Worm (Caenorhabditis elegans): ENCODE measurements around the gene mutd-1.

Gene mutd-1

DNA sequence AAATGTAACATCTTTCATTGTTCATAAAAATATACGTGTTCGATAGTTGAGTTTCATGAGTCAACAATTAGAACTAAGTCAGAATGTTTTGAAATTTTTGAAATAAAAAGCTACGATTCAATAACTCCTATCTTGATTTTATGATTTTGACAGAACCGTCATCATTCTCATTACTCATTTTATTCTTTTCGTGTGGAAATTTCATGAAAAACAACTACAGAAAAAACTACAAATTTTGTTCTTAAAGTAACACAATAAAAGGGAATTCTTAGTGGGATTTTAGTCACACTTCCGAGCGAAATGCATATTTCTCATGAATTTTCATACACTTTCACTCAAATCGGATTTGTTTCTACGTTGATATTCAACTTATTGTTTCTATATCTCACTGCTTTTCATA, 43.0 kb upstream of the mutd-1 start, which contains the start of gene str-44:
Gene str-44, plus strand, starts transcription at position 301 of the 400 bp plus-strand sequence.
- TF ChIP-seq zag-1 (tag; optimal IDR thresholded peaks at IDR 0.05), result no peak
- no peak for TF ChIP-seq sma-9 (GFP tag; optimal IDR thresholded peaks at IDR 0.05)
- no peak for TF ChIP-seq sma-9 (tag; optimal IDR thresholded peaks at IDR 0.05)
- TF ChIP-seq nhr-21 (tag; optimal IDR thresholded peaks at IDR 0.05), result no peak
- no peak for TF ChIP-seq ceh-16 (tag; optimal IDR thresholded peaks at IDR 0.05)
- TF ChIP-seq lin-39 (tag; optimal IDR thresholded peaks at IDR 0.05), result no peak
- no peak for TF ChIP-seq nhr-11 (tag; optimal IDR thresholded peaks at IDR 0.05)
- no peak for TF ChIP-seq ztf-1 (GFP tag; conservative IDR thresholded peaks at IDR 0.05)
- TF ChIP-seq lin-13 (GFP tag; optimal IDR thresholded peaks at IDR 0.05), result no peak
- no peak for TF ChIP-seq mdl-1 (tag; optimal IDR thresholded peaks at IDR 0.05)
- TF ChIP-seq R02D3.7 (tag; optimal IDR thresholded peaks at IDR 0.05), result no peak
- TF ChIP-seq nhr-237 (tag; optimal IDR thresholded peaks at IDR 0.05), result no peak

DNA sequence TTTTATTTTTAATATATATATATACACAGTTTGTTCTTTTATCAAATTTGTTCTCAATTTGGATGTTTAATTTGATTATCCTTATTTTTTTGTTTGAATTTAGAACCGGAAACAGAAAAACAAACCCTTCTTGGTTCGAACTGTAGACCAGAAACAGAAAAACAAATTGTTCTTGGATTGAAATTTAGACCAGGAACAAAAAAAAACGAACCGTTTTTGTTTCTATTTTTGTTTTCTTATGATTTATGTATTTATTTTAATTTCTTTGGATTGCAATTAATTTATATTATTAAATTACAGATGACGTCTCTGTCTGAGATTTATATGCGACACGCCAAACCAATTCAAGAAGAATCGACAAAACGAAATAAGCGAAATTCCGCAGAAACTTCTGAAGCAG, 41.5 kb upstream of the mutd-1 start, which contains the start of gene C42D4.19:
Gene C42D4.19, plus strand, starts transcription at position 301 of the 400 bp plus-strand sequence.
- TF ChIP-seq unc-39 (tag; optimal IDR thresholded peaks at IDR 0.05) (no peak), lsy-2 (tag; optimal IDR thresholded peaks at IDR 0.05) (no peak), sem-4 (tag; optimal IDR thresholded peaks at IDR 0.05) (no peak), unc-55 (GFP tag; optimal IDR thresholded peaks at IDR 0.05) (no peak), skn-1 (tag; optimal IDR thresholded peaks at IDR 0.05) (no peak), sma-3 (GFP tag; optimal IDR thresholded peaks at IDR 0.05) (no peak), nhr-6 (tag; optimal IDR thresholded peaks at IDR 0.05) (no peak)

DNA sequence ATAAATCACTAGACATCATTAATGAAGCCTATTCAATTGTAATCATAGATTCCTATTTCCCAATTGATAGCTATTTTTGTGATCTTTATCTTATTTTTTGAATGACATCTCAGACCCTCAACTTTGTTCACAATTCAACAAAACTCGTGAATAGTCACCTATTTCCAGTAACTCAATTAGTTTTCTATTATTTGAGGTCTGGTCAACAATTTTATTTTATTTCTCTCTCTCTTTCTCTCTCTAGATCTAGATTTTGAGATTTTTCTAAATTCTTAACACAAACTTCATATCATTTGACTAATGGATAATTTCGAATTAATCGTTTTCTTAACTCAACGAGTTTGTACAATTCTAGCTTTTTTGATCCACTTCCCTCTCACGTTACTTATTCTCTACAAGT, 39.6 kb upstream of the mutd-1 start, which contains the start of gene str-1:
Gene str-1, plus strand, starts transcription at position 301 of the 400 bp plus-strand sequence.
- no peak for TF ChIP-seq aly-2 (tag; optimal IDR thresholded peaks at IDR 0.05)
- TF ChIP-seq R02D3.7 (tag; optimal IDR thresholded peaks at IDR 0.05), result no peak
- TF ChIP-seq nhr-237 (tag; optimal IDR thresholded peaks at IDR 0.05), result no peak
- TF ChIP-seq ama-1 (optimal IDR thresholded peaks at IDR 0.05), result no peak
- TF ChIP-seq F13H6.1 (tag; optimal IDR thresholded peaks at IDR 0.05), result no peak
- TF ChIP-seq sem-4 (tag; optimal IDR thresholded peaks at IDR 0.05), result no peak
- no peak for TF ChIP-seq gmeb-1 (tag; optimal IDR thresholded peaks at IDR 0.05)
- TF ChIP-seq dmd-4 (tag; optimal IDR thresholded peaks at IDR 0.05), result no peak
- no peak for TF ChIP-seq lin-11 (tag; optimal IDR thresholded peaks at IDR 0.05)
- no peak for TF ChIP-seq lin-39 (tag; optimal IDR thresholded peaks at IDR 0.05)
- TF ChIP-seq Y55F3AM.14 (GFP tag; optimal IDR thresholded peaks at IDR 0.05), result no peak
- TF ChIP-seq nhr-25 (tag; optimal IDR thresholded peaks at IDR 0.05), result no peak
- no peak for TF ChIP-seq zag-1 (tag; optimal IDR thresholded peaks at IDR 0.05)
- no peak for TF ChIP-seq blmp-1 (tag; optimal IDR thresholded peaks at IDR 0.05; ENCODE audit: insufficient read depth)
- no peak for TF ChIP-seq sma-3 (GFP tag; optimal IDR thresholded peaks at IDR 0.05)
- TF ChIP-seq unc-62 (GFP tag; optimal IDR thresholded peaks at IDR 0.05), result no peak
- no peak for TF ChIP-seq C34F6.9 (tag; optimal IDR thresholded peaks at IDR 0.05)
- no peak for TF ChIP-seq skn-1 (tag; optimal IDR thresholded peaks at IDR 0.05)
- TF ChIP-seq snpc-4 (tag; optimal IDR thresholded peaks at IDR 0.05), result no peak
- no peak for TF ChIP-seq nhr-23 (tag; optimal IDR thresholded peaks at IDR 0.05)

DNA sequence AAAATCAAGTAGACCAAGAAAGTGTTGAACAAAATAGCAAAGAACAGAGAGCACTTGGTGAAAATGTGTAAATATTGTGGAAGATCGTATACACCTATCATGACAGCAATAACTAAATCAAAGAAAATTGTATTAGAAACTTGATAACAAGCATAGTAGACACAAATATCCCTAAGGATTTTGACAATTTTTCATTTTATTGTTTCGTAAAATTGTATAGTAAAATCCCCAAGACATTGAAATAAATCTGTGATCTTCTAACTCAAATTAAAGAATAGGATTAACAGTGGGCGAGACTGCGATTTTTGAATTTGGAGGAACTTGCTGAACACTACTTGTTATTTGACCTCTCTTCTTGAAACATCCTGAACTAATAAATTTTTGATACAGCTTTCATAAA, 37.3 kb upstream of the mutd-1 start, which contains the start of gene str-220:
Gene str-220, minus strand, starts transcription at position 101 of the 400 bp plus-strand sequence.
- no peak for TF ChIP-seq lsy-2 (tag; optimal IDR thresholded peaks at IDR 0.05)
- TF ChIP-seq unc-55 (GFP tag; optimal IDR thresholded peaks at IDR 0.05), result no peak
- no peak for TF ChIP-seq nhr-21 (tag; optimal IDR thresholded peaks at IDR 0.05)
- no peak for TF ChIP-seq ceh-16 (tag; optimal IDR thresholded peaks at IDR 0.05)
- no peak for TF ChIP-seq lin-39 (tag; optimal IDR thresholded peaks at IDR 0.05)

DNA sequence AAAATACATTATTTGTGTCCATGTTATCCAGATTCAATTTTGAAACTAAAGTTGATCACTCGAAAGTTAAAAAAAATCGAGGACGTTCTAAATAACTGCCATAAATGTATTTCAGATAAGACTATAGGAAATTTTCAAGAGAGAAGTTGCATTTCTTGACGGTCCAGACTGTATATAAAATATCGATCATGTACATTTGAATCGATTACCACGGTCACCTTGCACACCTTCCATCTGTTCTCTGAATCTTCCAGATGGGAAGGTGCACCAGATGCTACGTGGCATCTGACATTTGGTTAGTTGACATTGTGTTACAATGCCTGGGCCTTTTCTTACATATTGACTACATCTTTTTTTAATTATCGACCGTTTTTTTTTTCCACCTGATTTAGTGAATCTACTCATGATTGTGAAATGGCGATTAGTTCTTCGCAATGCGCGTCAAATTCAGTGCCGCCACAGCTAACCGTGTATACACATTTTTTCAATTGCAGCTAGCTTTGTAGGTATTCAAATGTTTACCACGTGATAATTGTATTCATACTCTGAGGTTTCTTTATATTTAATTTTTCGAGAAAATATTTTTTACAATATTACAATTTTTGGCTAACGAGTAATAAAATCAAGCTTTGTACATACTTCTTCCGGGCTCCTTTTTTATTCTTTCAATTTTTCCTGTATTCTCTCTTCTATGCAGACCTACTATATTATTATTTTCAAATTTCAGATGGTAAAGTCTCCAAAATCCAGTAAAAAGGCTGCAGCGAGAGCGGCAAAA, 34.3 kb upstream of the mutd-1 start, which contains the start of gene skr-16:
Gene skr-16, plus strand, starts transcription at position 728 of the 778 bp plus-strand sequence.
- TF ChIP-seq lin-13 (GFP tag; optimal IDR thresholded peaks at IDR 0.05), result peak; percentile 1
- TF ChIP-seq unc-55 (GFP tag; optimal IDR thresholded peaks at IDR 0.05), result peak; percentile 31
- TF ChIP-seq snpc-4 (tag; optimal IDR thresholded peaks at IDR 0.05), result no peak
- TF ChIP-seq C34F6.9 (tag; optimal IDR thresholded peaks at IDR 0.05), result peak; percentile 70
- TF ChIP-seq lin-39 (tag; optimal IDR thresholded peaks at IDR 0.05), result no peak
- TF ChIP-seq nhr-129 (tag; optimal IDR thresholded peaks at IDR 0.05), result peak; percentile 0
- TF ChIP-seq elt-3 (tag; optimal IDR thresholded peaks at IDR 0.05), result no peak
- no peak for TF ChIP-seq nhr-11 (tag; optimal IDR thresholded peaks at IDR 0.05)
- TF ChIP-seq crh-2 (tag; optimal IDR thresholded peaks at IDR 0.05), result peak; percentile 43
- peak; percentile 5 for TF ChIP-seq sma-3 (GFP tag; optimal IDR thresholded peaks at IDR 0.05)
